Worm (Caenorhabditis elegans) whole organism, L1 larva: ENCODE data around the gene dnj-3.

Experiments used
- C34B4.2 ChIP-seq: sonication (generic microtip); optimal IDR thresholded peaks from 2 replicates; lab custom pipeline; 2017; ENCODE audit warnings: mild to moderate bottlenecking, missing genetic modification characterization, missing compliant biosample characterization
- ama-1 ChIP-seq: fragments of 150-350 bp; optimal IDR thresholded peaks from 2 replicates; lab custom pipeline; 2014
- fkh-10 ChIP-seq: sonication (generic microtip); optimal IDR thresholded peaks from 2 replicates; lab custom pipeline; 2017; ENCODE audit warnings: missing biosample characterization, missing genetic modification reagents, missing genetic modification characterization
- fos-1 ChIP-seq: fragments of 150-350 bp; optimal IDR thresholded peaks from 2 replicates; lab custom pipeline; 2014; ENCODE audit warnings: missing biosample characterization, missing genetic modification characterization
- mab-9 ChIP-seq: fragments of 200-800 bp; sonication (Bioruptor generic); IDR thresholded peaks from 2 replicates; pipeline ENCODE4 v1.3.6; 2022; ENCODE audit warnings: missing genetic modification reagents, missing genetic modification characterization, missing compliant biosample characterization
- nhr-11 ChIP-seq: fragments of 150-350 bp; optimal IDR thresholded peaks from 2 replicates; lab custom pipeline; 2014; ENCODE audit warnings: missing biosample characterization, missing genetic modification characterization
- sox-4 ChIP-seq: sonication (generic microtip); optimal IDR thresholded peaks from 2 replicates; lab custom pipeline; 2016; ENCODE audit warnings: missing genetic modification characterization, missing compliant biosample characterization
- zag-1 ChIP-seq: fragments of 150-350 bp; optimal IDR thresholded peaks from 2 replicates; lab custom pipeline; 2014; ENCODE audit warnings: missing biosample characterization, missing genetic modification characterization

DNA sequence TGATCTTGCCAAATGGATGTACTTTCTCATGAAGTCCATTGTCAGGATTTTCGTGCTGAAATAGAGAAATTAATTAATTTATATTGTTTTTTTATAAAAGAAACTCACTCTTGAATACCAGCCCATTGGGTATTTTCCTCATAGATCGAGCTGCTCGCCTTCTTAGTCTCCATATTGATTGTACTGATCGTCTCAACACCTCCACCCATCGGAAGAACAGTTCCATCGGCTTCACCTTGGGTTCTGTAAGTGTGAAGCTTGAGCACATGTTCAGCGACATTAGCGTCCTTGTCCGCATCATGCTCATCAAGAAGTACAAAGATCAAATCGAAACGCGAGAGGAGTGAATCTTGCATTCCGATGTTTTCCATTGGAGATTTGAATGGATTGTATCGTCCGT is 10.8 kb upstream of the dnj-3 start:
- TF ChIP-seq zag-1 (tag; lab: Kevin White, UChicago) (no peak), sox-4 (tag; lab: Kevin White, UChicago) (no peak), nhr-11 (tag; lab: Kevin White, UChicago) (no peak), mab-9 (GFP tag; lab: Robert Waterston, UW) (no peak), fkh-10 (no peak), fos-1 (no peak), ama-1 (lab: Kevin White, UChicago) (no peak), C34B4.2 (tag; lab: Kevin White, UChicago) (no peak)
